Worm (Caenorhabditis elegans): ENCODE data around the gene Y66D12A.1.

DNA sequence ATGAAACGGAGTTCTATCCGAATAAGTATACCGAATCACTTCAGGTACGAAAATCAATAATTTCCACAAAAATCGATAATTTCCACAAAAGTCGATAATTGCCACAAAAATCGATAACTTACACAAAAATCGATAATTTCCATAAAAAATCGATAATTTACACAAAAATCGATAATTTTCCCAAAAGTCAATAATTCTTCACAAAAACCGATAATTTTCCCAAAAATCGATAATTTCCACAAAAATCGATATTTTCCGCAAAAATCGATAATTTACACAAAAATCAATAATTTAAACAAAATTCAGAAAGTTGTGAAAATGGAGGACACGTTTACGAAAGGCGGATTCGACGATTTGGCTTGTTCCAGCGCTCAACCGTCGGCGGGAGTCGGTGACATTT lies 6.9 kb downstream of the Y66D12A.1 start:
- no peak for TF ChIP-seq nhr-11 (tag; optimal IDR thresholded peaks at IDR 0.05)
- no peak for TF ChIP-seq nhr-129 (tag; optimal IDR thresholded peaks at IDR 0.05)
- no peak for TF ChIP-seq R02D3.7 (tag; optimal IDR thresholded peaks at IDR 0.05)
- no peak for TF ChIP-seq lin-39 (tag; optimal IDR thresholded peaks at IDR 0.05)
- TF ChIP-seq egl-27 (tag; optimal IDR thresholded peaks at IDR 0.05), result no peak
- TF ChIP-seq elt-3 (tag; optimal IDR thresholded peaks at IDR 0.05), result no peak
- TF ChIP-seq lsy-2 (tag; optimal IDR thresholded peaks at IDR 0.05), result no peak

All from whole organism, L2 larva.